Worm (Caenorhabditis elegans) whole organism, L4 larva: ENCODE results near the gene F20C5.7.

Experiments used
- F44E2.7 ChIP-seq: fragments of 200-800 bp; sonication (Bioruptor generic); IDR thresholded peaks from 2 replicates; pipeline ENCODE4 v2.1.2; 2022; ENCODE audit warnings: missing genetic modification characterization, missing compliant biosample characterization
- ama-1 ChIP-seq: fragments of 150-350 bp; optimal IDR thresholded peaks from 2 replicates; lab custom pipeline; 2014; ENCODE audit warnings: inconsistent platforms, mixed read lengths
- dmd-9 ChIP-seq: fragments of 200-800 bp; sonication (Bioruptor generic); IDR thresholded peaks from 2 replicates; pipeline ENCODE4 v1.3.6; 2022; ENCODE audit warnings: missing genetic modification reagents, missing genetic modification characterization, missing compliant biosample characterization
- lin-1 ChIP-seq: fragments of 200-800 bp; sonication (Bioruptor generic); IDR thresholded peaks from 2 replicates; pipeline ENCODE4 v1.3.6; 2022; ENCODE audit warnings: missing genetic modification reagents, missing genetic modification characterization, missing compliant biosample characterization
- mep-1 ChIP-seq: fragments of 150-350 bp; sonication (generic microtip); optimal IDR thresholded peaks from 3 replicates; lab custom pipeline; 2014; ENCODE audit warnings: missing biosample characterization, missing genetic modification characterization
- nhr-10 ChIP-seq: fragments of 150-350 bp; optimal IDR thresholded peaks from 2 replicates; lab custom pipeline; 2014; ENCODE audit warnings: missing biosample characterization, missing genetic modification characterization
- nhr-102 ChIP-seq: sonication (generic microtip); optimal IDR thresholded peaks from 2 replicates; lab custom pipeline; 2016; ENCODE audit warnings: mild to moderate bottlenecking, missing genetic modification characterization, moderate library complexity, missing compliant biosample characterization
- pqm-1 ChIP-seq: sonication (generic microtip); optimal IDR thresholded peaks from 2 replicates; lab custom pipeline; 2017; ENCODE audit warnings: missing biosample characterization, missing genetic modification characterization
- unc-39 ChIP-seq: sonication (generic microtip); optimal IDR thresholded peaks from 2 replicates; lab custom pipeline; 2017; ENCODE audit warnings: missing biosample characterization, missing genetic modification characterization

DNA sequence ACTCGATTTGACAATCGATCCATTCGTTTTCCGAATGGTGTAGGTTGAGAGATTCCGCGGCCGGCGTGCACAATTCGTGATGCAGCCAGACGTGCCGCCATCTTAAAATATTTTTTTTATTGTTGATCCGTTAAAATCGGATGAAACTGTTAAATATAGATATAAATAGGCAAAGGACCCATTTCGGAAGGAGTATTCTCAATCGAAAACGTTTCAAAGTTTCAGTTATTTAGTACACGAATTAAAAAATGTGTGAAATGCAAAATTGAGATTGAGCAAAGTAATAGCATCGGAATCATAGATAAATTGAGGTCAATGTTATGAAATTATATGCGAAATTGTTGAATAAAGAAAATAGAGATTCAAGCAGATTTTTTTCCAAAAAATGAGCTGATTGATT lies 5.6 kb downstream of the F20C5.7 start, which contains the start of gene mrps-33:
- TF ChIP-seq lin-1: no peak
- no peak for TF ChIP-seq pqm-1 (tag; lab: Kevin White, UChicago)
- no peak for TF ChIP-seq ama-1 (lab: Kevin White, UChicago)
- no peak for TF ChIP-seq unc-39
- no peak for TF ChIP-seq F44E2.7 (GFP tag; lab: Robert Waterston, UW)
- TF ChIP-seq nhr-10: no peak
- TF ChIP-seq mep-1 (tag; lab: Kevin White, UChicago): no peak
- no peak for TF ChIP-seq dmd-9
- TF ChIP-seq nhr-102 (tag; lab: Kevin White, UChicago): no peak
